Fruit fly (Drosophila melanogaster) whole organism, pupa: ENCODE results near the gene CG34049.

Experiments
- CG12605 ChIP-seq: fragments of 200-800 bp; sonication (Bioruptor generic); IDR thresholded peaks from 2 replicates; pipeline ENCODE4 v1.3.6; 2022; ENCODE audit warnings: missing biosample characterization, missing genetic modification characterization
- CG14655 ChIP-seq: fragments of 200-800 bp; sonication (Bioruptor generic); optimal IDR thresholded peaks from 3 replicates; lab custom pipeline; 2017; ENCODE audit warnings: mild to moderate bottlenecking, missing biosample characterization, missing genetic modification reagents, missing genetic modification characterization
- CG8159 ChIP-seq: fragments of 200-800 bp; sonication (Bioruptor generic); optimal IDR thresholded peaks from 3 replicates; lab custom pipeline; 2018; ENCODE audit warnings: missing biosample characterization, mild to moderate bottlenecking, missing genetic modification characterization, moderate library complexity
- CG8301 ChIP-seq: fragments of 200-800 bp; sonication (Bioruptor generic); optimal IDR thresholded peaks from 2 replicates; lab custom pipeline; 2018; ENCODE audit warnings: missing biosample characterization, mild to moderate bottlenecking, missing genetic modification characterization
- D1 ChIP-seq: fragments of 200-800 bp; sonication (Bioruptor generic); optimal IDR thresholded peaks from 2 replicates; lab custom pipeline; 2018; ENCODE audit warnings: missing biosample characterization, mild to moderate bottlenecking, missing genetic modification characterization, moderate library complexity
- EcR ChIP-seq: fragments of 200-800 bp; sonication (Bioruptor generic); optimal IDR thresholded peaks from 3 replicates; lab custom pipeline; 2019; ENCODE audit warnings: missing biosample characterization, missing genetic modification characterization, mild to moderate bottlenecking, moderate library complexity, missing genetic modification reagents
- Ets98B ChIP-seq: fragments of 200-800 bp; sonication (Bioruptor generic); IDR thresholded peaks from 2 replicates; pipeline ENCODE4 v1.3.6; 2022; ENCODE audit warnings: missing biosample characterization, missing genetic modification characterization
- Pif1A ChIP-seq: fragments of 200-800 bp; sonication (Bioruptor generic); optimal IDR thresholded peaks from 3 replicates; lab custom pipeline; 2016; ENCODE audit warnings: missing biosample characterization, missing genetic modification characterization
- Snoo ChIP-seq: fragments of 200-800 bp; sonication (Bioruptor generic); optimal IDR thresholded peaks from 3 replicates; lab custom pipeline; 2017; ENCODE audit warnings: missing biosample characterization, mild to moderate bottlenecking, missing genetic modification characterization, inconsistent platforms
- fd96Ca ChIP-seq: fragments of 200-800 bp; sonication (Bioruptor generic); IDR thresholded peaks from 3 replicates; pipeline ENCODE4 v1.3.6; 2022; ENCODE audit warnings: missing biosample characterization, missing genetic modification characterization
- gl ChIP-seq: fragments of 200-800 bp; sonication (Bioruptor generic); optimal IDR thresholded peaks from 2 replicates; lab custom pipeline; 2018; ENCODE audit warnings: missing biosample characterization, mild to moderate bottlenecking, missing genetic modification characterization
- rn ChIP-seq: fragments of 200-800 bp; sonication (Bioruptor generic); IDR thresholded peaks from 2 replicates; pipeline ENCODE4 v1.3.6; 2022; ENCODE audit warnings: missing biosample characterization, missing genetic modification characterization

dm6 chr2L:2227316-2227715 is 37.8 kb downstream of the CG34049 start:
- TF ChIP-seq EcR (GFP tag; lab: Kevin White, UChicago) (no peak), rn (no peak), CG12605 (GFP tag; lab: Robert Waterston, UW) (peak; percentile 84), CG8159 (peak; percentile 62), CG14655 (GFP tag; lab: Kevin White, UChicago) (peak; percentile 76), CG8301 (tag; lab: Kevin White, UChicago) (peak; percentile 69), gl (tag; lab: Kevin White, UChicago) (no peak), D1 (no peak), Snoo (tag; lab: Kevin White, UChicago) (peak; percentile 74), Pif1A (GFP tag; lab: Kevin White, UChicago) (peak; percentile 85), fd96Ca (GFP tag; lab: Robert Waterston, UW) (peak; percentile 86), Ets98B (GFP tag; lab: Robert Waterston, UW) (peak; percentile 83)
